Fruit fly (Drosophila melanogaster): ENCODE results near the gene tara.

dm6 chr3R:16225351-16225750 is at the start of gene tara:
- TF ChIP-seq psq (optimal IDR thresholded peaks at IDR 0.05) (no peak), ttk (optimal IDR thresholded peaks at IDR 0.05) (no peak), h (optimal IDR thresholded peaks at IDR 0.05) (no peak), Sin3A (optimal IDR thresholded peaks at IDR 0.05) (no peak)

Measured in Kc167 (cell line).